Fruit fly (Drosophila melanogaster) Kc167 (cell line): Measurements from ENCODE around the gene Sr-CIII.

ENCODE experiments used
- Sin3A ChIP-seq: fragments of >200 bp; optimal IDR thresholded peaks from 2 replicates; lab custom pipeline; 2018; ENCODE audit warnings: missing external identifiers
- h ChIP-seq: fragments of >200 bp; optimal IDR thresholded peaks from 3 replicates; lab custom pipeline; 2018; ENCODE audit warnings: missing external identifiers

DNA sequence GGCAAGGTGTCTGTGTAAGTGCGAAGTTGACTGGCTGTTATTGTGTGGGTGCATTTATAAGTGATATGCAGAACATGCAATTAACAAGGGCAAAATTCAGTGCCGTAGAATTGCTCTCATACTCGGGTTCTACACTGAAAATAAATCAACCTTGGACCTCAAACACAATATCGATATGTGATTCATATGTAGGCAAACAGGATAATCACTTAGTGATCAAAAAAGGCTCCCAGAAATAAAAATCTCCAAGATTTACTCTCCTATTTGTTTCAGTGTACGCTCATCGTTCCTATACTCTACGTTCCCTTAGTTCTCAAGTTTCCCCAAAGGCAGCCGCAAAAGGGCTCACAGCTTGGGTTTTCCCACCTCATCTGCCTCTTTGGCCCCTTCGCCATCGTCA lies 48.6 kb upstream of the Sr-CIII start:
- no peak for TF ChIP-seq h
- TF ChIP-seq Sin3A (lab: Kevin White, UChicago): no peak
